Fruit fly (Drosophila melanogaster) whole organism, embryonic: ENCODE results near the gene CG14657.

Source experiments
- Antp ChIP-seq: fragments of 200-800 bp; sonication (Bioruptor generic); optimal IDR thresholded peaks from 3 replicates; lab custom pipeline; 2016; ENCODE audit warnings: missing biosample characterization, missing genetic modification characterization
- Awh ChIP-seq: fragments of 200-800 bp; sonication (Bioruptor generic); IDR thresholded peaks from 2 replicates; pipeline ENCODE4, ENCODE4 v1.3.6; 2022; ENCODE audit warnings: missing biosample characterization, missing genetic modification characterization
- CG10462 ChIP-seq: fragments of 200-800 bp; sonication (Bioruptor generic); optimal IDR thresholded peaks from 2 replicates; lab custom pipeline; 2016; ENCODE audit warnings: missing biosample characterization, missing genetic modification characterization
- CG11085 ChIP-seq: fragments of 200-800 bp; sonication (Bioruptor generic); IDR thresholded peaks from 2 replicates; pipeline ENCODE4 v1.3.6; 2022; ENCODE audit warnings: missing biosample characterization, missing genetic modification characterization
- CG11456 ChIP-seq: fragments of 200-800 bp; sonication (Bioruptor generic); IDR thresholded peaks from 3 replicates; pipeline ENCODE4 v1.3.6; 2022; ENCODE audit warnings: missing biosample characterization, missing genetic modification characterization
- CG12769 ChIP-seq: fragments of 200-800 bp; sonication (Bioruptor generic); optimal IDR thresholded peaks from 2 replicates; lab custom pipeline; 2019; ENCODE audit warnings: missing biosample characterization, mild to moderate bottlenecking, missing genetic modification characterization, moderate library complexity
- CG14441 ChIP-seq: fragments of 200-800 bp; sonication (Bioruptor generic); IDR thresholded peaks from 2 replicates; pipeline ENCODE4 v1.3.6; 2022; ENCODE audit warnings: missing biosample characterization, missing genetic modification characterization
- CG15514 ChIP-seq: fragments of 200-800 bp; sonication (Bioruptor generic); optimal IDR thresholded peaks from 3 replicates; lab custom pipeline; 2017; ENCODE audit warnings: missing biosample characterization, missing genetic modification characterization, mild to moderate bottlenecking, moderate library complexity, missing genetic modification reagents
- CG16813 ChIP-seq: fragments of 200-800 bp; sonication (Bioruptor generic); IDR thresholded peaks from 3 replicates; pipeline ENCODE4 v1.3.6; 2022; ENCODE audit warnings: missing biosample characterization, missing genetic modification characterization; ENCODE audit not compliant: partially characterized antibody
- CG16863 ChIP-seq: fragments of 200-800 bp; sonication (Bioruptor generic); optimal IDR thresholded peaks from 3 replicates; lab custom pipeline; 2016; ENCODE audit warnings: missing biosample characterization, missing genetic modification characterization
- CG2202 ChIP-seq: fragments of 200-800 bp; sonication (Bioruptor generic); optimal IDR thresholded peaks from 2 replicates; lab custom pipeline; 2018; ENCODE audit warnings: missing biosample characterization, mild to moderate bottlenecking, missing genetic modification characterization
- CG3847 ChIP-seq: fragments of 200-800 bp; sonication (Bioruptor generic); IDR thresholded peaks from 2 replicates; pipeline ENCODE4 v1.3.6; 2022; ENCODE audit warnings: missing biosample characterization, missing genetic modification characterization
- CG4820 ChIP-seq: fragments of 200-800 bp; sonication (Bioruptor generic); optimal IDR thresholded peaks from 3 replicates; lab custom pipeline; 2016; ENCODE audit warnings: missing biosample characterization, missing genetic modification characterization
- CG7357 ChIP-seq: fragments of 200-800 bp; sonication (Bioruptor generic); IDR thresholded peaks from 3 replicates; pipeline ENCODE4 v1.3.6; 2022; ENCODE audit warnings: missing biosample characterization, missing genetic modification characterization
- CG7372 ChIP-seq: fragments of 200-800 bp; sonication (Bioruptor generic); IDR thresholded peaks from 2 replicates; pipeline ENCODE4 v1.3.6; 2022; ENCODE audit warnings: missing biosample characterization, missing genetic modification characterization
- CrebB ChIP-seq: fragments of 200-800 bp; sonication (Bioruptor generic); optimal IDR thresholded peaks from 3 replicates; lab custom pipeline; 2018; ENCODE audit warnings: missing biosample characterization, mild to moderate bottlenecking, missing genetic modification characterization
- Dad ChIP-seq: fragments of 200-800 bp; sonication (Bioruptor generic); optimal IDR thresholded peaks from 3 replicates; lab custom pipeline; 2016; ENCODE audit warnings: missing biosample characterization, missing genetic modification characterization
- Doc2 ChIP-seq: fragments of 200-800 bp; sonication (Bioruptor generic); IDR thresholded peaks from 2 replicates; pipeline ENCODE4 v1.3.6; 2022; ENCODE audit warnings: missing biosample characterization, missing genetic modification characterization
- Elba2 ChIP-seq: fragments of 200-800 bp; sonication (Bioruptor generic); optimal IDR thresholded peaks from 3 replicates; lab custom pipeline; 2016; ENCODE audit warnings: missing biosample characterization, missing genetic modification characterization
- Fer1 ChIP-seq: fragments of 200-800 bp; sonication (Bioruptor generic); optimal IDR thresholded peaks from 2 replicates; lab custom pipeline; 2017; ENCODE audit warnings: missing biosample characterization, mild to moderate bottlenecking, missing genetic modification characterization
- GATAe ChIP-seq: fragments of 200-800 bp; sonication (Bioruptor generic); conservative IDR thresholded peaks from 2 replicates; pipeline ENCODE4 v1.3.6; 2022; ENCODE audit warnings: missing biosample characterization, missing genetic modification characterization
- HLH54F ChIP-seq: fragments of 200-800 bp; sonication (Bioruptor generic); optimal IDR thresholded peaks from 3 replicates; lab custom pipeline; 2016; ENCODE audit warnings: missing biosample characterization, missing genetic modification characterization
- Hey ChIP-seq: fragments of 200-800 bp; sonication (Bioruptor generic); optimal IDR thresholded peaks from 3 replicates; lab custom pipeline; 2018; ENCODE audit warnings: missing biosample characterization, mild to moderate bottlenecking, missing genetic modification characterization
- Lim3 ChIP-seq: fragments of 200-800 bp; sonication (Bioruptor generic); IDR thresholded peaks from 2 replicates; pipeline ENCODE4 v1.3.6; 2022; ENCODE audit warnings: missing biosample characterization, missing genetic modification characterization
- Poxn ChIP-seq: fragments of 200-800 bp; sonication (Bioruptor generic); IDR thresholded peaks from 2 replicates; pipeline ENCODE4 v1.3.6; 2022; ENCODE audit warnings: missing biosample characterization, missing genetic modification characterization
- Ravus ChIP-seq: fragments of 200-800 bp; sonication (Bioruptor generic); IDR thresholded peaks from 2 replicates; pipeline ENCODE4 v1.3.6; 2022; ENCODE audit warnings: missing biosample characterization, missing genetic modification characterization
- Side ChIP-seq: fragments of 200-800 bp; sonication (Bioruptor generic); optimal IDR thresholded peaks from 2 replicates; lab custom pipeline; 2016; ENCODE audit warnings: missing biosample characterization, missing genetic modification characterization
- Xbp1 ChIP-seq: fragments of 200-800 bp; sonication (Bioruptor generic); optimal IDR thresholded peaks from 3 replicates; lab custom pipeline; 2016; ENCODE audit warnings: missing biosample characterization, mild to moderate bottlenecking, missing genetic modification characterization
- YL-1 ChIP-seq: fragments of 200-800 bp; sonication (Bioruptor generic); optimal IDR thresholded peaks from 3 replicates; lab custom pipeline; 2017; ENCODE audit warnings: missing biosample characterization, mild to moderate bottlenecking, missing genetic modification characterization
- bowl ChIP-seq: fragments of 200-800 bp; sonication (Bioruptor generic); IDR thresholded peaks from 2 replicates; pipeline ENCODE4 v1.3.6; 2022; ENCODE audit warnings: missing biosample characterization, missing genetic modification characterization
- dan ChIP-seq: fragments of 200-800 bp; sonication (Bioruptor generic); IDR thresholded peaks from 2 replicates; pipeline ENCODE4 v1.3.6; 2022; ENCODE audit warnings: missing biosample characterization, missing genetic modification characterization
- danr ChIP-seq: fragments of 200-800 bp; sonication (Bioruptor generic); IDR thresholded peaks from 2 replicates; pipeline ENCODE4 v1.3.6; 2022; ENCODE audit warnings: missing biosample characterization, missing genetic modification characterization
- dm ChIP-seq: fragments of 200-800 bp; sonication (Bioruptor generic); optimal IDR thresholded peaks from 3 replicates; lab custom pipeline; 2016; ENCODE audit warnings: missing biosample characterization, missing genetic modification characterization
- dmrt11E ChIP-seq: fragments of 200-800 bp; sonication (Bioruptor generic); optimal IDR thresholded peaks from 3 replicates; lab custom pipeline; 2018; ENCODE audit warnings: missing biosample characterization, mild to moderate bottlenecking, missing genetic modification characterization, moderate library complexity
- fd102C ChIP-seq: fragments of 200-800 bp; sonication (Bioruptor generic); optimal IDR thresholded peaks from 2 replicates; lab custom pipeline; 2018; ENCODE audit warnings: missing biosample characterization, mild to moderate bottlenecking, missing genetic modification characterization, moderate library complexity
- gcm ChIP-seq: fragments of 200-800 bp; sonication (Bioruptor generic); optimal IDR thresholded peaks from 2 replicates; lab custom pipeline; 2019; ENCODE audit warnings: missing biosample characterization, mild to moderate bottlenecking, missing genetic modification characterization, moderate library complexity
- gem ChIP-seq: fragments of 200-800 bp; sonication (Bioruptor generic); optimal IDR thresholded peaks from 2 replicates; lab custom pipeline; 2019; ENCODE audit warnings: missing biosample characterization, mild to moderate bottlenecking, missing genetic modification characterization, moderate library complexity
- gt ChIP-seq: fragments of 200-800 bp; sonication (Bioruptor generic); IDR thresholded peaks from 2 replicates; pipeline ENCODE4 v1.3.6; 2022; ENCODE audit warnings: missing biosample characterization, missing genetic modification characterization
- hb ChIP-seq: fragments of 200-800 bp; sonication (Bioruptor generic); IDR thresholded peaks from 3 replicates; pipeline ENCODE4 v1.3.6; 2022; ENCODE audit warnings: missing biosample characterization, missing genetic modification characterization; ENCODE audit not compliant: partially characterized antibody
- jumu ChIP-seq: fragments of 200-800 bp; sonication (Bioruptor generic); optimal IDR thresholded peaks from 3 replicates; lab custom pipeline; 2016; ENCODE audit warnings: missing biosample characterization, missing genetic modification characterization
- lbe ChIP-seq: fragments of 200-800 bp; sonication (Bioruptor generic); optimal IDR thresholded peaks from 2 replicates; lab custom pipeline; 2016; ENCODE audit warnings: missing biosample characterization, mild to moderate bottlenecking, missing genetic modification characterization
- maf-S ChIP-seq: fragments of 200-800 bp; sonication (Bioruptor generic); optimal IDR thresholded peaks from 2 replicates; lab custom pipeline; 2016; ENCODE audit warnings: missing biosample characterization, missing genetic modification characterization
- mirr ChIP-seq: fragments of 200-800 bp; sonication (Bioruptor generic); optimal IDR thresholded peaks from 3 replicates; lab custom pipeline; 2018; ENCODE audit warnings: missing biosample characterization, mild to moderate bottlenecking, missing genetic modification characterization
- pho ChIP-seq: fragments of 200-800 bp; sonication (Bioruptor generic); optimal IDR thresholded peaks from 2 replicates; lab custom pipeline; 2016; ENCODE audit warnings: missing biosample characterization, missing genetic modification characterization
- slp2 ChIP-seq: fragments of 200-800 bp; sonication (Bioruptor generic); optimal IDR thresholded peaks from 2 replicates; lab custom pipeline; 2016; ENCODE audit warnings: missing biosample characterization, missing genetic modification characterization
- stc ChIP-seq: fragments of 200-800 bp; sonication (Bioruptor generic); IDR thresholded peaks from 2 replicates; pipeline ENCODE4 v1.3.6; 2022; ENCODE audit warnings: missing biosample characterization, missing genetic modification characterization
- toy ChIP-seq: fragments of 200-800 bp; sonication (Bioruptor generic); IDR thresholded peaks from 2 replicates; pipeline ENCODE4 v1.3.6; 2022; ENCODE audit warnings: missing biosample characterization, missing genetic modification characterization
- trh ChIP-seq: fragments of 200-800 bp; sonication (Bioruptor generic); optimal IDR thresholded peaks from 2 replicates; lab custom pipeline; 2016; ENCODE audit warnings: missing biosample characterization, missing genetic modification characterization
- tx ChIP-seq: fragments of 200-800 bp; sonication (Bioruptor generic); optimal IDR thresholded peaks from 2 replicates; lab custom pipeline; 2016; ENCODE audit warnings: missing biosample characterization, missing genetic modification characterization

Gene CG14657

dm6 chr3R:4804828-4805707 lies 16.2 kb downstream of the CG14657 start (continued):
- TF ChIP-seq trh (GFP tag; lab: Kevin White, UChicago), result no peak
- TF ChIP-seq CG12769, result peak; percentile 86
- TF ChIP-seq CG10462, result peak; percentile 39
- TF ChIP-seq pho (GFP tag; lab: Kevin White, UChicago), result no peak
- TF ChIP-seq CG4820 (GFP tag; lab: Kevin White, UChicago), result peak; percentile 53
- peak; percentile 40; the same call in 1 of the 2 replicates for TF ChIP-seq CG11085 (GFP tag; lab: Robert Waterston, UW)
- TF ChIP-seq CG3847, result no peak
- TF ChIP-seq gcm (GFP tag; lab: Kevin White, UChicago), result peak; percentile 72
- TF ChIP-seq Xbp1 (GFP tag; lab: Kevin White, UChicago), result peak; percentile 27

- TF ChIP-seq tx (no peak), dan (GFP tag; lab: Robert Waterston, UW) (no peak), mirr (GFP tag; lab: Kevin White, UChicago) (peak; percentile 51), dm (GFP tag; lab: Kevin White, UChicago) (no peak), Lim3 (GFP tag; lab: Robert Waterston, UW) (no peak), stc (GFP tag; lab: Robert Waterston, UW) (peak; percentile 5; the same call in 1 of the 2 replicates), fd102C (GFP tag; lab: Kevin White, UChicago) (no peak), Awh (GFP tag; lab: Robert Waterston, UW) (no peak), gem (tag; lab: Kevin White, UChicago) (no peak), Ravus (GFP tag; lab: Robert Waterston, UW) (no peak), bowl (no peak), toy (GFP tag; lab: Robert Waterston, UW) (no peak), Fer1 (GFP tag; lab: Kevin White, UChicago) (no peak), CG2202 (tag; lab: Kevin White, UChicago) (no peak), CG16813 (peak; percentile 24; the same call in 1 of the 3 replicates), gt (GFP tag; lab: Robert Waterston, UW) (no peak), Doc2 (GFP tag; lab: Robert Waterston, UW) (no peak), Side (no peak), slp2 (GFP tag; lab: Kevin White, UChicago) (no peak), Dad (GFP tag; lab: Kevin White, UChicago) (no peak), hb (GFP tag; lab: Robert Waterston, UW) (no peak), CG11085 (GFP tag; lab: Robert Waterston, UW) (no peak), danr (GFP tag; lab: Robert Waterston, UW) (no peak), Elba2 (GFP tag; lab: Kevin White, UChicago) (no peak), CG15514 (GFP tag; lab: Kevin White, UChicago) (no peak), CG7357 (GFP tag; lab: Robert Waterston, UW) (0 out of 3 replicates have a peak, but pooled peaks have one; percentile 17), CG16863 (GFP tag; lab: Kevin White, UChicago) (no peak), maf-S (GFP tag; lab: Kevin White, UChicago) (peak; percentile 17), CG7372 (GFP tag; lab: Robert Waterston, UW) (no peak), lbe (no peak), Hey (tag; lab: Kevin White, UChicago) (no peak), YL-1 (GFP tag; lab: Kevin White, UChicago) (no peak), CrebB (tag; lab: Kevin White, UChicago) (no peak), jumu (GFP tag; lab: Kevin White, UChicago) (no peak), CG11456 (GFP tag; lab: Robert Waterston, UW) (no peak), GATAe (peak; percentile 47), HLH54F (no peak), CG14441 (GFP tag; lab: Robert Waterston, UW) (peak; percentile 53), dmrt11E (tag; lab: Kevin White, UChicago) (no peak), Poxn (GFP tag; lab: Robert Waterston, UW) (no peak), Antp (GFP tag; lab: Kevin White, UChicago) (no peak)
Measured at dm6 chr3R:4804126-4804649, 17.0 kb downstream of the CG14657 start.
